Fruit fly (Drosophila melanogaster) whole organism, prepupa: Measurements from ENCODE around the gene Cyp12a5.

Experiments used
- Blimp-1 ChIP-seq: fragments of 200-800 bp; sonication (Bioruptor generic); optimal IDR thresholded peaks from 3 replicates; lab custom pipeline; 2017; ENCODE audit warnings: missing biosample characterization, missing genetic modification characterization, mild to moderate bottlenecking, moderate library complexity, missing genetic modification reagents
- CG10669 ChIP-seq: fragments of 200-800 bp; sonication (Bioruptor generic); optimal IDR thresholded peaks from 3 replicates; lab custom pipeline; 2018; ENCODE audit warnings: missing biosample characterization, mild to moderate bottlenecking, missing genetic modification characterization, moderate library complexity
- CG11762 ChIP-seq: fragments of 200-800 bp; sonication (Bioruptor generic); optimal IDR thresholded peaks from 3 replicates; lab custom pipeline; 2016; ENCODE audit warnings: missing biosample characterization, missing genetic modification characterization; ENCODE audit not compliant: insufficient read depth
- CG11902 ChIP-seq: fragments of 200-800 bp; sonication (Bioruptor generic); optimal IDR thresholded peaks from 3 replicates; lab custom pipeline; 2016; ENCODE audit warnings: missing biosample characterization, missing genetic modification characterization
- CG15336 ChIP-seq: fragments of 200-800 bp; sonication (Bioruptor generic); IDR thresholded peaks from 2 replicates; pipeline ENCODE4 v1.3.6; 2022; ENCODE audit warnings: missing biosample characterization, missing genetic modification characterization
- CG1621 ChIP-seq: fragments of 200-800 bp; sonication (Bioruptor generic); optimal IDR thresholded peaks from 3 replicates; lab custom pipeline; 2018; ENCODE audit warnings: missing biosample characterization, mild to moderate bottlenecking, missing genetic modification characterization
- CG16779 ChIP-seq: fragments of 200-800 bp; sonication (Bioruptor generic); optimal IDR thresholded peaks from 3 replicates; lab custom pipeline; 2017; ENCODE audit warnings: missing biosample characterization, mild to moderate bottlenecking, missing genetic modification characterization
- CG31627 ChIP-seq: fragments of 200-800 bp; sonication (Bioruptor generic); optimal IDR thresholded peaks from 3 replicates; lab custom pipeline; 2016; ENCODE audit warnings: missing biosample characterization, missing genetic modification characterization
- CG32006 ChIP-seq: fragments of 200-800 bp; sonication (Bioruptor generic); optimal IDR thresholded peaks from 3 replicates; lab custom pipeline; 2017; ENCODE audit warnings: missing biosample characterization, mild to moderate bottlenecking, missing genetic modification characterization
- CG3919 ChIP-seq: fragments of 200-800 bp; sonication (Bioruptor generic); optimal IDR thresholded peaks from 3 replicates; lab custom pipeline; 2016; ENCODE audit warnings: missing biosample characterization, missing genetic modification characterization
- CG4318 ChIP-seq: fragments of 200-800 bp; sonication (Bioruptor generic); optimal IDR thresholded peaks from 3 replicates; lab custom pipeline; 2017; ENCODE audit warnings: missing biosample characterization, mild to moderate bottlenecking, missing genetic modification characterization
- CG6276 ChIP-seq: fragments of 200-800 bp; sonication (Bioruptor generic); optimal IDR thresholded peaks from 2 replicates; lab custom pipeline; 2017; ENCODE audit warnings: missing biosample characterization, mild to moderate bottlenecking, missing genetic modification characterization
- CG6792 ChIP-seq: fragments of 200-800 bp; sonication (Bioruptor generic); optimal IDR thresholded peaks from 3 replicates; lab custom pipeline; 2016; ENCODE audit warnings: missing biosample characterization, missing genetic modification characterization
- CG6808 ChIP-seq: fragments of 200-800 bp; sonication (Bioruptor generic); optimal IDR thresholded peaks from 3 replicates; lab custom pipeline; 2017; ENCODE audit warnings: missing biosample characterization, missing genetic modification characterization, mild to moderate bottlenecking, moderate library complexity, missing genetic modification reagents
- CG6854 ChIP-seq: fragments of 200-800 bp; sonication (Bioruptor generic); optimal IDR thresholded peaks from 2 replicates; lab custom pipeline; 2017; ENCODE audit warnings: missing biosample characterization, mild to moderate bottlenecking, missing genetic modification characterization
- CG7368 ChIP-seq: fragments of 200-800 bp; sonication (Bioruptor generic); optimal IDR thresholded peaks from 3 replicates; lab custom pipeline; 2016; ENCODE audit warnings: missing biosample characterization, missing genetic modification characterization
- CG8119 ChIP-seq: fragments of 200-800 bp; sonication (Bioruptor generic); IDR thresholded peaks from 3 replicates; pipeline ENCODE4 v1.3.6; 2022; ENCODE audit warnings: missing biosample characterization, missing genetic modification characterization
- CG8632 ChIP-seq: fragments of 200-800 bp; sonication (Bioruptor generic); optimal IDR thresholded peaks from 3 replicates; lab custom pipeline; 2016; ENCODE audit warnings: missing biosample characterization, missing genetic modification characterization
- CG9139 ChIP-seq: fragments of 200-800 bp; sonication (Bioruptor generic); optimal IDR thresholded peaks from 3 replicates; lab custom pipeline; 2017; ENCODE audit warnings: missing biosample characterization, mild to moderate bottlenecking, missing genetic modification characterization
- Eip75B ChIP-seq: fragments of 200-800 bp; sonication (Bioruptor generic); optimal IDR thresholded peaks from 3 replicates; lab custom pipeline; 2016; ENCODE audit warnings: missing biosample characterization, missing genetic modification characterization
- Eip78C ChIP-seq: fragments of 200-800 bp; sonication (Bioruptor generic); peaks from one replicate; lab custom pipeline; 2016; ENCODE audit warnings: missing biosample characterization, missing genetic modification characterization
- Eip93F ChIP-seq: fragments of 200-800 bp; sonication (Bioruptor generic); optimal IDR thresholded peaks from 2 replicates; lab custom pipeline; 2016; ENCODE audit warnings: missing biosample characterization, mild to moderate bottlenecking, missing genetic modification characterization
- Ets21C ChIP-seq: fragments of 200-800 bp; sonication (Bioruptor generic); optimal IDR thresholded peaks from 3 replicates; lab custom pipeline; 2016; ENCODE audit warnings: missing biosample characterization, missing genetic modification characterization
- Ets96B ChIP-seq: fragments of 200-800 bp; optimal IDR thresholded peaks from 2 replicates; lab custom pipeline; 2019; ENCODE audit warnings: missing biosample characterization, mild to moderate bottlenecking, missing genetic modification characterization, moderate library complexity
- Gug ChIP-seq: fragments of 200-800 bp; sonication (Bioruptor generic); IDR thresholded peaks from 2 replicates; pipeline ENCODE4 v1.3.6; 2022; ENCODE audit warnings: missing biosample characterization, missing genetic modification characterization
- Hr4 ChIP-seq: fragments of 200-800 bp; sonication (Bioruptor generic); optimal IDR thresholded peaks from 3 replicates; lab custom pipeline; 2016; ENCODE audit warnings: missing biosample characterization, missing genetic modification characterization
- Lpt ChIP-seq: fragments of 200-800 bp; sonication (Bioruptor generic); optimal IDR thresholded peaks from 3 replicates; lab custom pipeline; 2016; ENCODE audit warnings: missing biosample characterization, missing genetic modification characterization
- OdsH ChIP-seq: fragments of 200-800 bp; sonication (Bioruptor generic); optimal IDR thresholded peaks from 3 replicates; lab custom pipeline; 2016; ENCODE audit warnings: missing biosample characterization, missing genetic modification characterization
- Smox ChIP-seq: fragments of 200-800 bp; sonication (Bioruptor generic); optimal IDR thresholded peaks from 3 replicates; lab custom pipeline; 2016; ENCODE audit warnings: missing biosample characterization, missing genetic modification characterization
- Sox102F ChIP-seq: fragments of 200-800 bp; sonication (Bioruptor generic); optimal IDR thresholded peaks from 2 replicates; lab custom pipeline; 2016; ENCODE audit warnings: missing biosample characterization, mild to moderate bottlenecking, missing genetic modification characterization
- Sox14 ChIP-seq: fragments of 200-800 bp; sonication (Bioruptor generic); optimal IDR thresholded peaks from 3 replicates; lab custom pipeline; 2016; ENCODE audit warnings: missing biosample characterization, missing genetic modification characterization
- Sox15 ChIP-seq: fragments of 200-800 bp; sonication (Bioruptor generic); optimal IDR thresholded peaks from 3 replicates; lab custom pipeline; 2016; ENCODE audit warnings: missing biosample characterization, missing genetic modification characterization
- achi ChIP-seq: fragments of 200-800 bp; sonication (Bioruptor generic); optimal IDR thresholded peaks from 3 replicates; lab custom pipeline; 2016; ENCODE audit warnings: missing biosample characterization, missing genetic modification characterization
- acj6 ChIP-seq: fragments of 200-800 bp; sonication (Bioruptor generic); optimal IDR thresholded peaks from 3 replicates; lab custom pipeline; 2016; ENCODE audit warnings: missing biosample characterization, missing genetic modification characterization
- cyc ChIP-seq: fragments of 200-800 bp; sonication (Bioruptor generic); optimal IDR thresholded peaks from 3 replicates; lab custom pipeline; 2016; ENCODE audit warnings: missing biosample characterization, missing genetic modification characterization
- dac ChIP-seq: fragments of 200-800 bp; sonication (Bioruptor generic); optimal IDR thresholded peaks from 2 replicates; lab custom pipeline; 2017; ENCODE audit warnings: missing biosample characterization, mild to moderate bottlenecking, missing genetic modification characterization
- dsx ChIP-seq: fragments of 200-800 bp; optimal IDR thresholded peaks from 3 replicates; lab custom pipeline; 2019; ENCODE audit warnings: missing biosample characterization, mild to moderate bottlenecking, missing genetic modification characterization, moderate library complexity; ENCODE audit not compliant: poor library complexity, severe bottlenecking
- eg ChIP-seq: fragments of 200-800 bp; sonication (Bioruptor generic); IDR thresholded peaks from 3 replicates; pipeline ENCODE4 v1.3.6; 2022; ENCODE audit warnings: missing biosample characterization, missing genetic modification characterization
- esn ChIP-seq: fragments of 200-800 bp; sonication (Bioruptor generic); optimal IDR thresholded peaks from 2 replicates; lab custom pipeline; 2016; ENCODE audit warnings: missing biosample characterization, mild to moderate bottlenecking, missing genetic modification characterization, moderate library complexity
- fd59A ChIP-seq: fragments of 200-800 bp; sonication (Bioruptor generic); optimal IDR thresholded peaks from 2 replicates; lab custom pipeline; 2017; ENCODE audit warnings: missing biosample characterization, mild to moderate bottlenecking, missing genetic modification characterization, missing genetic modification reagents
- fd85E ChIP-seq: fragments of 200-800 bp; sonication (Bioruptor generic); optimal IDR thresholded peaks from 3 replicates; lab custom pipeline; 2016; ENCODE audit warnings: missing biosample characterization, missing genetic modification characterization
- lz ChIP-seq: fragments of 200-800 bp; sonication (Bioruptor generic); optimal IDR thresholded peaks from 3 replicates; lab custom pipeline; 2016; ENCODE audit warnings: missing biosample characterization, missing genetic modification characterization
- net ChIP-seq: fragments of 200-800 bp; sonication (Bioruptor generic); optimal IDR thresholded peaks from 3 replicates; lab custom pipeline; 2016; ENCODE audit warnings: missing biosample characterization, missing genetic modification characterization
- salr ChIP-seq, 2 experiments: fragments of 200-800 bp; sonication (Bioruptor generic); optimal IDR thresholded peaks; 3 replicates each; lab custom pipeline; 2016 to 2018; ENCODE audit warnings: missing biosample characterization in 2 of 2, missing genetic modification characterization in 2 of 2, mild to moderate bottlenecking in 1 of 2
- spab ChIP-seq: fragments of 200-800 bp; sonication (Bioruptor generic); optimal IDR thresholded peaks from 2 replicates; lab custom pipeline; 2017; ENCODE audit warnings: missing biosample characterization, mild to moderate bottlenecking, missing genetic modification characterization, missing genetic modification reagents
- ss ChIP-seq, 2 experiments: fragments of 200-800 bp; sonication (Bioruptor generic); optimal IDR thresholded peaks; 2 replicates in 1 of 2; 3 replicates in 1 of 2; lab custom pipeline; 2017 to 2018; ENCODE audit warnings: mild to moderate bottlenecking in 2 of 2, missing biosample characterization in 2 of 2, missing genetic modification characterization in 2 of 2, moderate library complexity in 1 of 2
- svp ChIP-seq: fragments of 200-800 bp; sonication (Bioruptor generic); peaks from one replicate; lab custom pipeline; 2016; ENCODE audit warnings: missing biosample characterization, missing genetic modification characterization
- topi ChIP-seq: fragments of 200-800 bp; sonication (Bioruptor generic); optimal IDR thresholded peaks from 3 replicates; lab custom pipeline; 2016; ENCODE audit warnings: missing biosample characterization, missing genetic modification characterization
- vri ChIP-seq: fragments of 200-800 bp; sonication (Bioruptor generic); optimal IDR thresholded peaks from 3 replicates; lab custom pipeline; 2016; ENCODE audit warnings: missing biosample characterization, mild to moderate bottlenecking, missing genetic modification characterization

Cyp12a5 gene

DNA sequence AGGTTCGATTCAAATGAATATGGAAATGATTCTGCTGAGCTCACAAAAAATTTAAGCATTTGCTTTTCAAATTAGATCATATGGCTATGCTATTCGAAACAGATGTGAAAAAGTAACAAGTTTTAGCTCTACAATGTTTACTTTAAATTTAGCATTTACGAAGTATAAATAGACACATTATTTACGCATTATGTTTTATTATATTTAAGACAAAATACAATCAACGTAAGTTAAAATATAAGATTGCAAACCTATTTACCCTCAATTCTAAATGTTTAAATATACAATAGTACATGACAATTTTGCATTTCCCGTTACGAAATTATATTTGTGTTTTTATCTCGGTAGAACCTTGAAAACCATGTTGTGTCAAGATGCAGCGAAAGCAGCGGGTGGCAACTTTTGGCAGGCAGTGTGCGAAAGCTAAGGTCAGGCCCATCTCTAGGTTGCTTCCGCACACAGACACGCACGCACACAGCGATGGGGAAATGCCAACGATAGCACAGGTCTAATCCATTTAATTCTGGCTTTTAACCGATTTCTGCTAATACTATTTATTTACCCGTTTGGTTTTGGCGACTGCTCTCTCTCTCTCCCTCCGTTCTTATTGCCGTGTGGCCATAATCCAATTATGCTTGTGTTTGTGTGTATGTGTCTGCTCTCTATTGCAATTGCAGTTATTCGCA, 39.2 kb upstream of the Cyp12a5 start (continued):
- TF ChIP-seq cyc (GFP tag; lab: Kevin White, UChicago), result peak; percentile 28
- no peak for TF ChIP-seq CG15336 (GFP tag; lab: Robert Waterston, UW)
- TF ChIP-seq Gug (GFP tag; lab: Robert Waterston, UW), result no peak

DNA sequence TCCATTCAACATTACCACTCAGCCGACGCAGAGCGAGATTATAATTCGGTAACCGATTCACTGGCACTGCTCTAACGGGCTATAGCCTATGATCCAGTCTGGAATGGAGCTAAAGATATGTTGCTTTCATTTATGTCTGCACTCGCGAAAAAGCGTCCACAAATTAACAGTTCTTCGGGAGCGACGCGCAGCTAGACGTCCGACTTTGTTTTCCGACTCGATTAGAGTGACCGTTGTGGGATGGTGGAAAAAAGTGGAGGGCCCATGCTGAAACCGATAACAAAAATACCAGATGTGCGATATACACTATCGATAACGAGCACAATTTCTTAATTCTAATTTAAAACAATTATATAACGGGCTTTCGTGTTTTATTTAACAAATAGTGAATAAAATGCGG, 38.4 kb upstream of the Cyp12a5 start, which contains the start of gene cdi:
Gene cdi, minus strand, starts transcription at position 232 of the 400 bp plus-strand sequence.
- no peak for TF ChIP-seq net (GFP tag; lab: Kevin White, UChicago)
- 0 out of 3 replicates have a peak, but pooled peaks have one; percentile 24 for TF ChIP-seq CG8119 (GFP tag; lab: Robert Waterston, UW)
- TF ChIP-seq CG32006 (GFP tag; lab: Kevin White, UChicago), result no peak
- no peak for TF ChIP-seq CG11762 (GFP tag; lab: Kevin White, UChicago)
- TF ChIP-seq CG1621 (tag; lab: Kevin White, UChicago), result no peak
- no peak for TF ChIP-seq CG10669
- TF ChIP-seq Sox102F (GFP tag; lab: Kevin White, UChicago), result peak; percentile 28
- peak in 1 of 2 experiments; percentile 5 for TF ChIP-seq ss (GFP tag; optimal IDR thresholded peaks at IDR 0.05; lab: Kevin White, UChicago)
- peak; percentile 11 for TF ChIP-seq CG16779 (tag; lab: Kevin White, UChicago)
- peak; percentile 54 for TF ChIP-seq dsx (GFP tag; lab: Kevin White, UChicago)
- peak; percentile 67 for TF ChIP-seq Eip78C
- TF ChIP-seq CG4318 (GFP tag; lab: Kevin White, UChicago), result no peak
- peak; percentile 60 for TF ChIP-seq vri (GFP tag; lab: Kevin White, UChicago)
- no peak for TF ChIP-seq cyc (GFP tag; lab: Kevin White, UChicago)
- TF ChIP-seq eg (GFP tag; lab: Robert Waterston, UW), result 0 out of 3 replicates have a peak, but pooled peaks have one; percentile 11
- no peak for TF ChIP-seq Lpt (GFP tag; lab: Kevin White, UChicago)
- TF ChIP-seq CG15336 (GFP tag; lab: Robert Waterston, UW), result peak; percentile 36; the same call in 1 of the 2 replicates
- peak; percentile 12 for TF ChIP-seq lz (GFP tag; lab: Kevin White, UChicago)
- no peak for TF ChIP-seq acj6 (GFP tag; lab: Kevin White, UChicago)
- TF ChIP-seq svp (GFP tag; lab: Kevin White, UChicago), result no peak
- no peak for TF ChIP-seq Hr4
- TF ChIP-seq dac (GFP tag; lab: Kevin White, UChicago), result no peak
- TF ChIP-seq CG11902 (GFP tag; lab: Kevin White, UChicago), result no peak
- TF ChIP-seq CG31627 (GFP tag; lab: Kevin White, UChicago), result no peak
- TF ChIP-seq esn (GFP tag; lab: Kevin White, UChicago), result peak; percentile 25
- TF ChIP-seq Ets21C, result no peak
- TF ChIP-seq topi (GFP tag; lab: Kevin White, UChicago), result peak; percentile 10
- TF ChIP-seq Eip75B, result no peak
- TF ChIP-seq OdsH (GFP tag; lab: Kevin White, UChicago), result no peak
- no peak for TF ChIP-seq spab (GFP tag; lab: Kevin White, UChicago)
- no peak for TF ChIP-seq fd59A (GFP tag; lab: Kevin White, UChicago)
- peak; percentile 27 for TF ChIP-seq CG3919 (GFP tag; lab: Kevin White, UChicago)
- TF ChIP-seq Smox (GFP tag; lab: Kevin White, UChicago), result no peak
- TF ChIP-seq Eip93F (GFP tag; lab: Kevin White, UChicago), result no peak
- TF ChIP-seq CG8632 (GFP tag; lab: Kevin White, UChicago), result no peak
- no peak for TF ChIP-seq Ets96B (tag; lab: Kevin White, UChicago)
- no peak for TF ChIP-seq fd85E (GFP tag; lab: Kevin White, UChicago)
- no peak for TF ChIP-seq CG7368 (GFP tag; lab: Kevin White, UChicago)
- TF ChIP-seq Sox14 (GFP tag; lab: Kevin White, UChicago), result peak; percentile 33
- no peak for TF ChIP-seq CG6854 (GFP tag; lab: Kevin White, UChicago)
- no peak for TF ChIP-seq CG6792 (GFP tag; lab: Kevin White, UChicago)
- no peak for TF ChIP-seq Sox15 (GFP tag; lab: Kevin White, UChicago)
- no peak for TF ChIP-seq achi (GFP tag; lab: Kevin White, UChicago)
- TF ChIP-seq CG9139, result no peak
- TF ChIP-seq CG6276 (GFP tag; lab: Kevin White, UChicago), result no peak
- no peak for TF ChIP-seq Blimp-1 (GFP tag; lab: Kevin White, UChicago)
- TF ChIP-seq salr (GFP tag; optimal IDR thresholded peaks at IDR 0.05; lab: Kevin White, UChicago), result no peak
- TF ChIP-seq CG6808 (GFP tag; lab: Kevin White, UChicago), result peak; percentile 20
